Worm (Caenorhabditis elegans) whole organism, L4/young adult: ENCODE data around the gene ocr-3.

Source experiments
- W03F9.2 ChIP-seq: fragments of 150-350 bp; optimal IDR thresholded peaks from 2 replicates; lab custom pipeline; 2014; ENCODE audit warnings: missing biosample characterization, missing genetic modification characterization
- dao-5 ChIP-seq: sonication (generic microtip); optimal IDR thresholded peaks from 2 replicates; lab custom pipeline; 2016; ENCODE audit warnings: missing genotype, missing genetic modification characterization, moderate library complexity, missing compliant biosample characterization
- him-1 ChIP-seq: sonication (generic microtip); optimal IDR thresholded peaks from 2 replicates; lab custom pipeline; 2016; ENCODE audit warnings: missing genotype, missing genetic modification reagents, missing genetic modification characterization, missing compliant biosample characterization

The ocr-3 gene

DNA sequence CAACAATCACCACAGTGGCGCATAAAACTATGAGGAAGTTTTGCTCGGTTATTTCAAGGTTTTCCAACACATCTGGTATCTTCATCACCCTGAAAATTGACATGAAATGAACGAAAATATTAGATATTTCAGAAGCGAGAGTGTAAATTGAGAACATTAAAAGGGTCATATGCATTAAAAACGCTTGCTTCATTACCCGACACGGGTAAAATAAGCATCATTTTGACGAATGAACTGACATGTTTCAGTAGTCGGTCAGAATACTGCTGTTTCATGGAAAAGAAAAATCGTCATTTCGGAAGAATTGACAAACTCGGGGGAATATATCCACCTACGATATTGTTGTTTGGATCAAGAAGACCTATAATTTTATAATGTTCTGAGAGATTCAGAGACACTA lies 30.5 kb downstream of the ocr-3 start, which contains the start of gene snt-7:
Gene snt-7, minus strand, starts transcription at position 101 of the 400 bp plus-strand sequence.
- TF ChIP-seq him-1 (no peak), dao-5 (tag; lab: Kevin White, UChicago) (no peak), W03F9.2 (tag; lab: Kevin White, UChicago) (no peak)

DNA sequence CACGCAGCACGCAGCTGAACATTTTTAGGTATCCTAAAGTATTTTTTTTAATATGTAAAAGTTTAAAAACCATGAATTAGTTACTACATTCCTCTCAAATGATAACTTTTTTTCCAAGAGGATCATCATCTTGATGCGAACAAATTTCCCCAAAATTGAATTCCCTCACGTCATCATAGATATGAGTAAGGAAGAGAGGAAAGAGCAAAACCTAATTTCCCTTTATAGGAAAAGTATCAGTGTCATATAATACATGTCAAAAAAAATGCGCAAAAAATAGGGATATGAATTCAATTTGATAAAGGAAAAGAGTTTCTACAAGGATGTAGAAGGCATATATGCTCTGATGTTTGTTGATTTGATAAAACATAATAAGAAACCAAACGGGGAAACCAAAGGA lies 31.6 kb downstream of the ocr-3 start:
- TF ChIP-seq dao-5 (tag; lab: Kevin White, UChicago) (no peak), him-1 (no peak), W03F9.2 (tag; lab: Kevin White, UChicago) (no peak)

DNA sequence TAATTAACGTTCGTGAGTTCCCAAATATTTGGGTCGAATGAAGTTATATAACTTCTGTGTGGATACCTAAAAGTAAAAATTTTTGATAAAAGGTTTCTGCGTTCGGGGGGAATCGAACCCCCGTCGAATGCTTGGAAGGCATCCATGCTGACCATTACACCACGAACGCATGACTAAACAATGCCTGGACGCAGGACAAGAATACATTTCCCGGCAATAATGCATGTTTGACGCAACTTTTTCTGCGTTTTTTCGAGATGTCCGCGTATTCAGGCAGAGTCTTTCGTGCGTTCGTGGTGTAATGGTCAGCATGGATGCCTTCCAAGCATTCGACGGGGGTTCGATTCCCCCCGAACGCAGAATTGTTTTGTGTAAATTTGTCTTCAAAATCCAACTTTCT lies 32.2 kb downstream of the ocr-3 start:
- TF ChIP-seq dao-5 (tag; lab: Kevin White, UChicago) (peak; percentile 86), W03F9.2 (tag; lab: Kevin White, UChicago) (peak; percentile 53), him-1 (peak; percentile 45)

DNA sequence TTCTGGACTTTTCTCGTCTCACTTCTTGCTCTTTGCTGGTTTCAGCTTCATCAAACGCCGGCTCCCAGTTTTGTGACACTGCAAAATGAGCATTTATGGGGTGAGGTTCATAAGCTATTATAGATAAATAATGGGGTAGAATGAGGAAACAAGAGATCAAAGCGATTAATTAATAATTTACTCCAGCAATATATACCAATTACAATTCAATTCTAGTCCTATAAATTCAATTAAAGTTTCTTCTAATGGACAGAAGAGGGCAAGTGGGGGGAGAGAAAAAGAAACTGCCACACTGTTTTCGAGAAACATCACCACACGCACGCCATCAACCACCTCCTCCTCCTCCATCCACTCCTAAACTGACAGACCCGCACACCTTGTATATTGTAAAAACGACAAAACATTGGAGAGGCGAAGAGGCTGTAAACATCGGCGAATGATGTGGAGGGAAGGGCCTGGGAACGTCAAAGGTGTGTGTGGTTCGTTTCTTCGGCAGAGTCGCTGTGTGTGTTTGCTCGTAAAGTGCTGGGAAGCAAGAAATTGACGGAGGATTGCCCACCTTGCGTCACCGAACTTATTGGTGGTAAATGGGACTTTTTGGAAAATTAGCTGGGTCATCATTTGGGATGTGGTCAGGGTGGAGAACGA lies 44.8 kb downstream of the ocr-3 start, which contains the start of the genes H03A11.13 and famk-1:
Gene H03A11.13, minus strand, starts transcription at position 51 of the 648 bp plus-strand sequence.
Gene famk-1, minus strand, starts transcription at position 78 of the 648 bp plus-strand sequence.
- TF ChIP-seq W03F9.2 (tag; lab: Kevin White, UChicago) (no peak), dao-5 (tag; lab: Kevin White, UChicago) (no peak), him-1 (no peak)

DNA sequence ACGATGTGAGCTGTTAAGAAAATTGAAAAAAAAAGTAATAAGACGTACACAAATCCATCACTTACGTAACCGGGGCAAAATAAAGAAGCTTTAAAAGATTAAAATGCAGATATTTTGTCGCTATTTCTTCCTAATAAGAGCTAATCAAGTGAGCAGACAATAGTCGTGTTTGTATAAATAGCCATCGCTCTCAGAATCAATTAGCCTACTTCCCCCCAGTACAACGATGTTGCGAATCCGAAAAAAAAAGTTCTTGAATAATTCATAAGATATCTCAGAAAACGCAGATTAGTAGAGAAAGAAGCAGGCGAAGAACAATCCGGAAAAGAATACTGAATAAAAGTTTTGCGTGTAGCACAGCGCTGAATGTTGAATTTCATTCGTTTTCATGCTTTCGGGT lies 46.7 kb downstream of the ocr-3 start:
- TF ChIP-seq dao-5 (tag; lab: Kevin White, UChicago) = no peak
- no peak for TF ChIP-seq W03F9.2 (tag; lab: Kevin White, UChicago)
- TF ChIP-seq him-1 = no peak

DNA sequence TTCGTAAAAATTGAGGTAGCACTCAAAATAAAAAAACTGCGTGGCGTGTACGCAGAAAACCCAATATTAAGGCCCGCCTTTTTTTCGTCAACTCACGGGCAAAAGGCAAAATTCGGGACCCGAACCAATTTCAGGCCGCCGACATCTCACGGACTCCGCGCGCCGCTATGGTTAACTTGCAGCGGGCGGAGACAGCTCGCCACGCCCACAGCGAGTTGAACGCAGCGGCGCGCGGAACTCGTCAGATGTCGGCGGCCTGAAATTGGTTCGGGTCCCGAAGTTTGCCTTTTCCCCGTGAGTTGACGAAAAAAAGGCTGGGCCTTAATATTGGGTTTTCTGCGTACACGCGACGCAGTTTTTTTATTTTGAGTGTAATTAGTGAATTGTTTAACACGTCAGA lies 52.6 kb downstream of the ocr-3 start:
- no peak for TF ChIP-seq W03F9.2 (tag; lab: Kevin White, UChicago)
- TF ChIP-seq him-1 = no peak
- TF ChIP-seq dao-5 (tag; lab: Kevin White, UChicago) = no peak

DNA sequence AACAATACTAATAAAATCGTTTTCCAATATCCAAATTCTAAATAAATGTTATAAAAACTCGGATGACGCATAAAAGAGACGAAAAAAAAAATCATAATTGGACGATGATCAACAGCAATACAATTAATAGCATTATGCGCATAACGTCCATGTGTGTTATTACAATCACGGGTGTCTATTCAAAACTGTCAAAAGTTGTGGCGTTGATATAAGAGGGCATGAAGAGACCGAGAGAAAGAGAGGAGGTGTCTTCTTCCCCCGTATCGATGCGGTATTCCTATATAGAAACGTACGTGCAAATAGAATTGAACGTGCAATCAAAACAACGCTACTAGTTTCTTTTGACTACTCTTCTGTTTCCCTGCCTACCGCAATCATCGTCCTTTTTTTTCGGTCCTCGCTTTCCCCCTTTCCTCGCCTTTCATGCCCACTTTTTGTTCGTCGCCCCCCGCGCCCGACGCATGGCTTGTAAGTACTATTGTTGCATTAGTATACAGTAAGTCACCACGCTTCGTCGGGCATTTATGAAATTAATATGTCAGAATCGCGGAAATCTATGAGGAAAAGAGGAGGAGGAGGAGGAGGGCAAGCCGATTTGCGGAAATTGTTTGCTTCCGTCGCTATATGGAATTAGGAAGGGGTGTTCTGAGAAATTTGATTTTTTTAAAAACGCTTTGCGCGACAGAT lies 53.5 kb downstream of the ocr-3 start:
- TF ChIP-seq W03F9.2 (tag; lab: Kevin White, UChicago) (no peak), dao-5 (tag; lab: Kevin White, UChicago) (no peak), him-1 (no peak)

DNA sequence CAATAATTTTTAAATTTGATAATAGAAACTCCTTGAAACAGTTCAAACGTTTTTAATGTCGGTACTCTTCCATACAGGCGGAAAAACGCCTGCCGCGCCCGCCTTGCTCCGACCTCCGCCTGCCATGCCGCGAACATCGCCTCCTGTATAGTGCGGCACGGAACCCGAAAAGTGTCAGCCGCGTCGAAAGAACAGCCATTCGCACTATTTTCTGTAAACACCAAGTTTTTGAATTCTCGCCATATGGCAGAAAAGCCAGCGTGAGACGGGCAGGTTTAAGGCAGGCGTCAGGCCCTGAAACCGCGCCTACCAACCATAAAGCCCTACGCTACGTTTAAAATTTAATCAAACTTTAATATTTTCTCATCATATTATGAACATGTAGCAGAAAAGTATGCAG lies 54.3 kb downstream of the ocr-3 start:
- TF ChIP-seq dao-5 (tag; lab: Kevin White, UChicago) = no peak
- TF ChIP-seq him-1 = no peak
- no peak for TF ChIP-seq W03F9.2 (tag; lab: Kevin White, UChicago)
